Worm (Caenorhabditis elegans) whole organism, midembryonic: ENCODE data around the gene F15B9.6.

Experiments used
- T22C8.4 ChIP-seq: fragments of 200-800 bp; sonication (Bioruptor generic); IDR thresholded peaks from 2 replicates; pipeline ENCODE4 v1.3.6; 2022; ENCODE audit warnings: missing genetic modification characterization, missing compliant biosample characterization
- cog-1 ChIP-seq: sonication (generic microtip); optimal IDR thresholded peaks from 2 replicates; lab custom pipeline; 2016; ENCODE audit warnings: missing genetic modification characterization, missing compliant biosample characterization
- flt-1 ChIP-seq: fragments of 200-800 bp; sonication (Bioruptor generic); IDR thresholded peaks from 2 replicates; pipeline ENCODE4 v1.3.6; 2022; ENCODE audit warnings: missing genetic modification characterization, missing compliant biosample characterization
- klf-2 ChIP-seq: fragments of 200-800 bp; sonication (Bioruptor generic); conservative IDR thresholded peaks from 2 replicates; pipeline ENCODE4 v1.3.6; 2022; ENCODE audit warnings: missing genetic modification reagents, missing genetic modification characterization, missing compliant biosample characterization
- med-1 ChIP-seq: sonication (generic microtip); optimal IDR thresholded peaks from 2 replicates; lab custom pipeline; 2017; ENCODE audit warnings: missing genetic modification characterization, mild to moderate bottlenecking, missing compliant biosample characterization, antibody characterized with exemption, missing genetic modification reagents; ENCODE audit not compliant: insufficient read depth
- ref-1 ChIP-seq: fragments of 200-800 bp; sonication (Bioruptor generic); conservative IDR thresholded peaks from 2 replicates; pipeline ENCODE4 v1.3.6; 2022; ENCODE audit warnings: missing genetic modification reagents, missing genetic modification characterization, missing compliant biosample characterization
- tab-1 ChIP-seq: fragments of 200-800 bp; sonication (Bioruptor generic); IDR thresholded peaks from 2 replicates; pipeline ENCODE4 v1.3.6; 2022; ENCODE audit warnings: missing genetic modification characterization, missing compliant biosample characterization
- ztf-23 ChIP-seq: fragments of 200-800 bp; sonication (Bioruptor generic); IDR thresholded peaks from 2 replicates; pipeline ENCODE4 v1.3.6; 2022; ENCODE audit warnings: missing genetic modification reagents, missing genetic modification characterization, missing compliant biosample characterization
- ztf-29 ChIP-seq: fragments of 200-800 bp; sonication (Bioruptor generic); IDR thresholded peaks from 2 replicates; pipeline ENCODE4 v1.3.6; 2022; ENCODE audit warnings: missing genetic modification reagents, missing genetic modification characterization, missing compliant biosample characterization

F15B9.6 gene

ce11 chrV:13028871-13029270, 14.9 kb downstream of the F15B9.6 start:
- TF ChIP-seq T22C8.4 (GFP tag; lab: Robert Waterston, UW) (no peak), tab-1 (GFP tag; lab: Robert Waterston, UW) (no peak), klf-2 (no peak), ref-1 (GFP tag; lab: Robert Waterston, UW) (no peak), flt-1 (no peak), ztf-29 (GFP tag; lab: Robert Waterston, UW) (no peak)

ce11 chrV:13033223-13033622, 19.3 kb downstream of the F15B9.6 start, which contains the start of gene W07G4.1:
Gene W07G4.1, plus strand, starts transcription at chrV:13033523.
- TF ChIP-seq flt-1 (no peak), tab-1 (GFP tag; lab: Robert Waterston, UW) (no peak), klf-2 (no peak), T22C8.4 (GFP tag; lab: Robert Waterston, UW) (no peak), ztf-29 (GFP tag; lab: Robert Waterston, UW) (no peak)

ce11 chrV:13034604-13035003, 20.7 kb downstream of the F15B9.6 start, which contains the start of gene W07G4.7:
Gene W07G4.7, minus strand, starts transcription at chrV:13034704.
- TF ChIP-seq ref-1 (GFP tag; lab: Robert Waterston, UW) (no peak), T22C8.4 (GFP tag; lab: Robert Waterston, UW) (no peak), flt-1 (no peak), med-1 (GFP tag; lab: Kevin White, UChicago) (no peak), ztf-23 (no peak), tab-1 (GFP tag; lab: Robert Waterston, UW) (no peak), klf-2 (no peak), cog-1 (tag; lab: Kevin White, UChicago) (no peak), ztf-29 (GFP tag; lab: Robert Waterston, UW) (no peak)

- TF ChIP-seq tab-1 (GFP tag; lab: Robert Waterston, UW) (no peak), med-1 (GFP tag; lab: Kevin White, UChicago) (no peak), cog-1 (tag; lab: Kevin White, UChicago) (no peak)
These were observed 22.5 kb downstream of the F15B9.6 start, which contains the start of gene W07G4.2 for ce11 chrV:13036466-13036865. Gene W07G4.2, minus strand, starts transcription at chrV:13036566.

- TF ChIP-seq flt-1 = peak; percentile 35; the same call in 1 of the 2 replicates
- no peak for TF ChIP-seq ztf-29 (GFP tag; lab: Robert Waterston, UW)
- peak; percentile 40 for TF ChIP-seq med-1 (GFP tag; lab: Kevin White, UChicago)
- TF ChIP-seq klf-2 = no peak
- no peak for TF ChIP-seq cog-1 (tag; lab: Kevin White, UChicago)
- 0 out of 2 replicates have a peak, but pooled peaks have one; percentile 44 for TF ChIP-seq tab-1 (GFP tag; lab: Robert Waterston, UW)
- 0 out of 2 replicates have a peak, but pooled peaks have one; percentile 63 for TF ChIP-seq ztf-23
- no peak for TF ChIP-seq ref-1 (GFP tag; lab: Robert Waterston, UW)
- peak; percentile 25; the same call in 1 of the 2 replicates for TF ChIP-seq T22C8.4 (GFP tag; lab: Robert Waterston, UW)
These were observed 27.7 kb downstream of the F15B9.6 start, which contains the start of gene scyl-1 for ce11 chrV:13041666-13042065. Gene scyl-1, minus strand, starts transcription at chrV:13041721.

- TF ChIP-seq med-1 (GFP tag; lab: Kevin White, UChicago) = no peak
- TF ChIP-seq flt-1 = no peak
- TF ChIP-seq tab-1 (GFP tag; lab: Robert Waterston, UW) = no peak
- TF ChIP-seq klf-2 = no peak
- no peak for TF ChIP-seq ztf-29 (GFP tag; lab: Robert Waterston, UW)
- no peak for TF ChIP-seq T22C8.4 (GFP tag; lab: Robert Waterston, UW)
- no peak for TF ChIP-seq ztf-23
- TF ChIP-seq ref-1 (GFP tag; lab: Robert Waterston, UW) = no peak
- TF ChIP-seq cog-1 (tag; lab: Kevin White, UChicago) = no peak
These were observed 29.3 kb downstream of the F15B9.6 start, which contains the start of gene lap-2 for ce11 chrV:13043195-13043762. Gene lap-2, plus strand, starts transcription at chrV:13043712.

- TF ChIP-seq med-1 (GFP tag; lab: Kevin White, UChicago) (no peak), flt-1 (no peak), T22C8.4 (GFP tag; lab: Robert Waterston, UW) (no peak), cog-1 (tag; lab: Kevin White, UChicago) (no peak)
These were observed 30.0 kb downstream of the F15B9.6 start for ce11 chrV:13043832-13044521.

ce11 chrV:13045017-13045416, 31.1 kb downstream of the F15B9.6 start:
- no peak for TF ChIP-seq ztf-23
- TF ChIP-seq ref-1 (GFP tag; lab: Robert Waterston, UW) = no peak
- no peak for TF ChIP-seq med-1 (GFP tag; lab: Kevin White, UChicago)
- no peak for TF ChIP-seq ztf-29 (GFP tag; lab: Robert Waterston, UW)
- no peak for TF ChIP-seq T22C8.4 (GFP tag; lab: Robert Waterston, UW)
- no peak for TF ChIP-seq cog-1 (tag; lab: Kevin White, UChicago)
- no peak for TF ChIP-seq klf-2
- TF ChIP-seq tab-1 (GFP tag; lab: Robert Waterston, UW) = no peak
- no peak for TF ChIP-seq flt-1

- TF ChIP-seq cog-1 (tag; lab: Kevin White, UChicago) = no peak
- TF ChIP-seq ztf-29 (GFP tag; lab: Robert Waterston, UW) = no peak
- TF ChIP-seq flt-1 = no peak
- TF ChIP-seq T22C8.4 (GFP tag; lab: Robert Waterston, UW) = no peak
- TF ChIP-seq klf-2 = no peak
- no peak for TF ChIP-seq tab-1 (GFP tag; lab: Robert Waterston, UW)
- TF ChIP-seq med-1 (GFP tag; lab: Kevin White, UChicago) = no peak
These were observed 32.5 kb downstream of the F15B9.6 start for ce11 chrV:13046125-13047123.
